Fruit fly (Drosophila melanogaster) whole organism, wandering third instar larva: Measurements from ENCODE around the gene CG5151.

Source experiments
- Abd-B ChIP-seq: fragments of >200 bp; optimal IDR thresholded peaks from 2 replicates; lab custom pipeline; 2017; ENCODE audit warnings: missing biosample characterization, missing genetic modification characterization
- CG32264 ChIP-seq: fragments of 200-800 bp; sonication (Bioruptor generic); optimal IDR thresholded peaks from 2 replicates; lab custom pipeline; 2016; ENCODE audit warnings: missing biosample characterization, missing genetic modification characterization
- CG9705 ChIP-seq: fragments of 200-800 bp; sonication (Bioruptor generic); optimal IDR thresholded peaks from 2 replicates; lab custom pipeline; 2018; ENCODE audit warnings: missing biosample characterization, mild to moderate bottlenecking, missing genetic modification characterization
- CrebA ChIP-seq: fragments of 200-800 bp; sonication (Bioruptor generic); optimal IDR thresholded peaks from 2 replicates; lab custom pipeline; 2016; ENCODE audit warnings: missing biosample characterization, mild to moderate bottlenecking, missing genetic modification characterization, borderline replicate concordance
- Dfd ChIP-seq: fragments of >200 bp; optimal IDR thresholded peaks from 2 replicates; lab custom pipeline; 2017; ENCODE audit warnings: missing biosample characterization, missing genetic modification characterization
- Dif ChIP-seq: fragments of 200-275, 200-300 bp; sonication (Bioruptor generic); optimal IDR thresholded peaks from 2 replicates; lab custom pipeline; 2018; ENCODE audit warnings: missing biosample characterization, missing genetic modification characterization; ENCODE audit not compliant: partially characterized antibody
- GATAd ChIP-seq: sonication (Bioruptor generic); optimal IDR thresholded peaks from 2 replicates; lab custom pipeline; 2016; ENCODE audit warnings: missing biosample characterization, missing genetic modification characterization
- HLH106 ChIP-seq: fragments of 200-800 bp; optimal IDR thresholded peaks from 3 replicates; lab custom pipeline; 2019; ENCODE audit warnings: missing biosample characterization, mild to moderate bottlenecking, missing genetic modification characterization, moderate library complexity
- Hnf4 ChIP-seq: fragments of 200-800 bp; sonication (Bioruptor generic); optimal IDR thresholded peaks from 2 replicates; lab custom pipeline; 2016; ENCODE audit warnings: missing biosample characterization, mild to moderate bottlenecking, missing genetic modification characterization
- Hr78 ChIP-seq: fragments of >200 bp; optimal IDR thresholded peaks from 2 replicates; lab custom pipeline; 2017; ENCODE audit warnings: missing biosample characterization, missing genetic modification characterization
- Hr83 ChIP-seq: fragments of 200-300 bp; sonication (Bioruptor generic); optimal IDR thresholded peaks from 2 replicates; lab custom pipeline; 2016; ENCODE audit warnings: missing biosample characterization, mild to moderate bottlenecking, missing genetic modification characterization, moderate library complexity; ENCODE audit not compliant: poor library complexity, severe bottlenecking
- Jra ChIP-seq: sonication (Bioruptor generic); optimal IDR thresholded peaks from 2 replicates; lab custom pipeline; 2016; ENCODE audit warnings: missing biosample characterization, missing genetic modification characterization
- Mio ChIP-seq: sonication (Bioruptor generic); optimal IDR thresholded peaks from 2 replicates; lab custom pipeline; 2016; ENCODE audit warnings: missing biosample characterization, missing genetic modification characterization
- Myc ChIP-seq: fragments of >200 bp; optimal IDR thresholded peaks from 2 replicates; lab custom pipeline; 2017
- N ChIP-seq: fragments of >200 bp; optimal IDR thresholded peaks from 2 replicates; lab custom pipeline; 2018; ENCODE audit warnings: missing biosample characterization, missing external identifiers, missing genetic modification characterization
- OdsH ChIP-seq: fragments of 200-800 bp; sonication (Bioruptor generic); optimal IDR thresholded peaks from 2 replicates; lab custom pipeline; 2016; ENCODE audit warnings: missing biosample characterization, mild to moderate bottlenecking, missing genetic modification characterization
- Rel ChIP-seq, 2 experiments: fragments of 200-800 bp; sonication (Bioruptor generic) in 1 of 2; optimal IDR thresholded peaks; 2 replicates in 1 of 2; 3 replicates in 1 of 2; lab custom pipeline; 2016 to 2019; ENCODE audit warnings: mild to moderate bottlenecking in 2 of 2, missing biosample characterization in 2 of 2, missing genetic modification characterization in 2 of 2, moderate library complexity in 1 of 2
- Sp1 ChIP-seq: fragments of 200-800 bp; sonication (Bioruptor generic); optimal IDR thresholded peaks from 3 replicates; lab custom pipeline; 2019; ENCODE audit warnings: missing biosample characterization, mild to moderate bottlenecking, missing genetic modification characterization, moderate library complexity
- Vsx2 ChIP-seq: fragments of 200-300, 225-300 bp; sonication (Bioruptor generic); optimal IDR thresholded peaks from 2 replicates; lab custom pipeline; 2018; ENCODE audit warnings: missing biosample characterization, missing genetic modification characterization; ENCODE audit not compliant: partially characterized antibody
- br ChIP-seq: fragments of 200-800 bp; sonication (Bioruptor generic); optimal IDR thresholded peaks from 2 replicates; lab custom pipeline; 2016; ENCODE audit warnings: missing biosample characterization, missing genetic modification characterization
- brk ChIP-seq: fragments of 200-800 bp; sonication (Bioruptor generic); optimal IDR thresholded peaks from 2 replicates; lab custom pipeline; 2016; ENCODE audit warnings: missing biosample characterization, mild to moderate bottlenecking, missing genetic modification characterization
- dl ChIP-seq, 2 experiments: fragments of 175-275, 200-275 bp in 1 of 2; fragments of 200-275 bp in 1 of 2; sonication (Bioruptor generic); optimal IDR thresholded peaks; lab custom pipeline; 2018; ENCODE audit warnings: mild to moderate bottlenecking in 2 of 2, missing biosample characterization in 2 of 2, missing genetic modification characterization in 2 of 2, moderate library complexity in 2 of 2; ENCODE audit not compliant: partially characterized antibody in 2 of 2, insufficient read depth in 1 of 2
- dmrt93B ChIP-seq: fragments of 200-800 bp; sonication (Bioruptor generic); optimal IDR thresholded peaks from 2 replicates; lab custom pipeline; 2018; ENCODE audit warnings: missing biosample characterization, mild to moderate bottlenecking, missing genetic modification characterization
- dsf ChIP-seq: sonication (Bioruptor generic); optimal IDR thresholded peaks from 2 replicates; lab custom pipeline; 2016; ENCODE audit warnings: missing biosample characterization, missing genetic modification characterization, borderline replicate concordance
- ey ChIP-seq: fragments of 200-800 bp; sonication (Bioruptor generic); optimal IDR thresholded peaks from 2 replicates; lab custom pipeline; 2016; ENCODE audit warnings: missing biosample characterization, missing genetic modification characterization
- foxo ChIP-seq, 2 experiments: fragments of 200-800 bp; sonication (Bioruptor generic); optimal IDR thresholded peaks; 2 replicates in 1 of 2; 3 replicates in 1 of 2; lab custom pipeline; 2016 to 2017; ENCODE audit warnings: missing biosample characterization in 2 of 2, missing genetic modification characterization in 2 of 2
- fru ChIP-seq: fragments of 200-800 bp; sonication (Bioruptor generic); optimal IDR thresholded peaks from 3 replicates; lab custom pipeline; 2016; ENCODE audit warnings: missing biosample characterization, mild to moderate bottlenecking, missing genetic modification characterization
- h ChIP-seq: fragments of 200-800 bp; sonication (Bioruptor generic); optimal IDR thresholded peaks from 3 replicates; lab custom pipeline; 2016; ENCODE audit warnings: missing biosample characterization, mild to moderate bottlenecking, missing genetic modification characterization
- jim ChIP-seq: fragments of 175-275, 200-325 bp; sonication (Bioruptor generic); optimal IDR thresholded peaks from 2 replicates; lab custom pipeline; 2016; ENCODE audit warnings: missing biosample characterization, mild to moderate bottlenecking, missing genetic modification characterization
- lola ChIP-seq: fragments of >200 bp; optimal IDR thresholded peaks from 2 replicates; lab custom pipeline; 2017; ENCODE audit warnings: missing biosample characterization, missing genetic modification characterization
- pan ChIP-seq: fragments of >200 bp; optimal IDR thresholded peaks from 2 replicates; lab custom pipeline; 2017
- psq ChIP-seq: fragments of 200-800 bp; sonication (Bioruptor generic); optimal IDR thresholded peaks from 3 replicates; lab custom pipeline; 2017; ENCODE audit warnings: missing biosample characterization, mild to moderate bottlenecking, missing genetic modification characterization, moderate library complexity
- rgr ChIP-seq: fragments of 200-800 bp; sonication (Bioruptor generic); optimal IDR thresholded peaks from 3 replicates; lab custom pipeline; 2016; ENCODE audit warnings: missing biosample characterization, mild to moderate bottlenecking, missing genetic modification characterization
- sage ChIP-seq: fragments of 200-800 bp; sonication (Bioruptor generic); optimal IDR thresholded peaks from 2 replicates; lab custom pipeline; 2016; ENCODE audit warnings: missing biosample characterization, mild to moderate bottlenecking, missing genetic modification characterization
- sv ChIP-seq: fragments of 200-800 bp; sonication (Bioruptor generic); optimal IDR thresholded peaks from 3 replicates; lab custom pipeline; 2016; ENCODE audit warnings: missing biosample characterization, missing genetic modification characterization
- tai ChIP-seq: sonication (Bioruptor generic); optimal IDR thresholded peaks from 2 replicates; lab custom pipeline; 2016; ENCODE audit warnings: missing biosample characterization, missing genetic modification characterization
- usp ChIP-seq: fragments of >200 bp; optimal IDR thresholded peaks from 2 replicates; lab custom pipeline; 2017; ENCODE audit warnings: missing biosample characterization, missing genetic modification characterization
- woc ChIP-seq: sonication (Bioruptor generic); optimal IDR thresholded peaks from 2 replicates; lab custom pipeline; 2016; ENCODE audit warnings: missing biosample characterization, mild to moderate bottlenecking, missing genetic modification characterization

CG5151 gene

dm6 chr3L:16174778-16175177 is 10.3 kb upstream of the CG5151 start:
- peak; percentile 20 for TF ChIP-seq h
- TF ChIP-seq Mio (GFP tag; lab: Kevin White, UChicago): no peak
- peak; percentile 76 for TF ChIP-seq HLH106 (tag; lab: Kevin White, UChicago)
- TF ChIP-seq Jra (GFP tag; lab: Kevin White, UChicago): no peak
- TF ChIP-seq psq (GFP tag; lab: Kevin White, UChicago): peak; percentile 69
- TF ChIP-seq rgr (GFP tag; lab: Kevin White, UChicago): peak; percentile 5
- TF ChIP-seq dl (GFP tag; optimal IDR thresholded peaks at IDR 0.05; lab: Kevin White, UChicago; ENCODE audit: insufficient read depth in 1 of 2, partially characterized antibody in 2 of 2): no peak
- no peak for TF ChIP-seq woc (GFP tag; lab: Kevin White, UChicago)
- no peak for TF ChIP-seq lola (GFP tag; lab: Kevin White, UChicago)
- TF ChIP-seq foxo (GFP tag; optimal IDR thresholded peaks at IDR 0.05; lab: Kevin White, UChicago): peak in 1 of 2 experiments; percentile 22
- no peak for TF ChIP-seq CG9705 (GFP tag; lab: Kevin White, UChicago)
- TF ChIP-seq CrebA: no peak
- no peak for TF ChIP-seq Hr78
- no peak for TF ChIP-seq Hr83 (GFP tag; lab: Kevin White, UChicago)
- TF ChIP-seq Rel (GFP tag; optimal IDR thresholded peaks at IDR 0.05; lab: Kevin White, UChicago): no peak
- no peak for TF ChIP-seq Rel (tag; optimal IDR thresholded peaks at IDR 0.05; lab: Kevin White, UChicago)
- TF ChIP-seq dsf: no peak
- no peak for TF ChIP-seq GATAd (GFP tag; lab: Kevin White, UChicago)
- no peak for TF ChIP-seq ey (GFP tag; lab: Kevin White, UChicago)
- TF ChIP-seq OdsH (GFP tag; lab: Kevin White, UChicago): no peak
- TF ChIP-seq jim: no peak
- no peak for TF ChIP-seq Dif (GFP tag; lab: Kevin White, UChicago)
- TF ChIP-seq sage (GFP tag; lab: Kevin White, UChicago): no peak
- no peak for TF ChIP-seq sv (GFP tag; lab: Kevin White, UChicago)
- no peak for TF ChIP-seq Abd-B (GFP tag; lab: Kevin White, UChicago)
- TF ChIP-seq br (GFP tag; lab: Kevin White, UChicago): no peak
- no peak for TF ChIP-seq Vsx2 (GFP tag; lab: Kevin White, UChicago)
- no peak for TF ChIP-seq N (GFP tag; lab: Kevin White, UChicago)
- no peak for TF ChIP-seq Myc (lab: Kevin White, UChicago)
- no peak for TF ChIP-seq tai (GFP tag; lab: Kevin White, UChicago)
- no peak for TF ChIP-seq pan (lab: Kevin White, UChicago)
- no peak for TF ChIP-seq Dfd
- TF ChIP-seq fru: no peak
- TF ChIP-seq Hnf4 (GFP tag; lab: Kevin White, UChicago): no peak
- TF ChIP-seq CG32264 (GFP tag; lab: Kevin White, UChicago): no peak
- peak; percentile 28 for TF ChIP-seq dmrt93B
- TF ChIP-seq usp (GFP tag; lab: Kevin White, UChicago): no peak
- no peak for TF ChIP-seq brk
- TF ChIP-seq Sp1 (GFP tag; lab: Kevin White, UChicago): peak; percentile 75

dm6 chr3L:16173818-16174601 is 9.5 kb upstream of the CG5151 start:
- TF ChIP-seq Hr78 (no peak), brk (peak; percentile 39), Dif (GFP tag; lab: Kevin White, UChicago) (peak; percentile 53), usp (GFP tag; lab: Kevin White, UChicago) (no peak), h (no peak), Hnf4 (GFP tag; lab: Kevin White, UChicago) (no peak), dsf (no peak), Dfd (no peak), CG9705 (GFP tag; lab: Kevin White, UChicago) (no peak), Rel (GFP tag; optimal IDR thresholded peaks at IDR 0.05; lab: Kevin White, UChicago) (no peak), Rel (tag; optimal IDR thresholded peaks at IDR 0.05; lab: Kevin White, UChicago) (no peak), Jra (GFP tag; lab: Kevin White, UChicago) (no peak), Abd-B (GFP tag; lab: Kevin White, UChicago) (no peak), psq (GFP tag; lab: Kevin White, UChicago) (peak; percentile 55), GATAd (GFP tag; lab: Kevin White, UChicago) (no peak), OdsH (GFP tag; lab: Kevin White, UChicago) (no peak), dl (GFP tag; optimal IDR thresholded peaks at IDR 0.05; lab: Kevin White, UChicago; ENCODE audit: insufficient read depth in 1 of 2, partially characterized antibody in 2 of 2) (peak in 1 of 2 experiments; percentile 23), Mio (GFP tag; lab: Kevin White, UChicago) (no peak), CG32264 (GFP tag; lab: Kevin White, UChicago) (no peak), CrebA (no peak), Vsx2 (GFP tag; lab: Kevin White, UChicago) (no peak), N (GFP tag; lab: Kevin White, UChicago) (no peak), sage (GFP tag; lab: Kevin White, UChicago) (no peak), Sp1 (GFP tag; lab: Kevin White, UChicago) (peak; percentile 31), ey (GFP tag; lab: Kevin White, UChicago) (no peak), br (GFP tag; lab: Kevin White, UChicago) (no peak), dmrt93B (no peak), jim (no peak), pan (lab: Kevin White, UChicago) (no peak), rgr (GFP tag; lab: Kevin White, UChicago) (peak; percentile 25), tai (GFP tag; lab: Kevin White, UChicago) (no peak), HLH106 (tag; lab: Kevin White, UChicago) (no peak), sv (GFP tag; lab: Kevin White, UChicago) (no peak), fru (no peak)
- TF ChIP-seq, all 38 proteins: peak for 6
